Fruit fly (Drosophila melanogaster): ENCODE results near the gene Or83c.

Gene Or83c

DNA sequence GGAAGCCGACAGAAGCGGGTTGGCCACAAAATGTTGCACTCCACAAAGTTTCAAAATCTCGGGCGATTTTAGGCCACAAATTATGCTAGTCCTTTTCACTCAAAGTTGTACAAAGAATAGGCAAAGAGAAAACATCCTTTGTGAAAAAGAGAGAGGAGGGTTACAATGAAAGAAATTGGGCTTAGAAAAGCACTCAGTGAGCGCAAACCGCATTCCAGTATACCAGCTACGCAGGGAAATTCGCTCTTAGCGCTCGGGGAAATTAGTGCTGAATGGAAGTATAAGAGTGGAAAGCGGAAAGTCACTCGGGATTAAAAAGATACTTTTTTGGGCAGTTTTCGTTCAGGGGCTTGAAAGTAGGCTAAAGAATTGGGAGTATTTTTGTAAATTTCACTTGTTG, 4.0 kb upstream of the Or83c start:
- TF ChIP-seq Myc (optimal IDR thresholded peaks at IDR 0.05) = no peak
- TF ChIP-seq Sin3A (optimal IDR thresholded peaks at IDR 0.05) = no peak
- TF ChIP-seq ttk (optimal IDR thresholded peaks at IDR 0.05) = no peak
- no peak for TF ChIP-seq psq (optimal IDR thresholded peaks at IDR 0.05)
- no peak for TF ChIP-seq insv (optimal IDR thresholded peaks at IDR 0.05)
- TF ChIP-seq h (optimal IDR thresholded peaks at IDR 0.05) = no peak

DNA sequence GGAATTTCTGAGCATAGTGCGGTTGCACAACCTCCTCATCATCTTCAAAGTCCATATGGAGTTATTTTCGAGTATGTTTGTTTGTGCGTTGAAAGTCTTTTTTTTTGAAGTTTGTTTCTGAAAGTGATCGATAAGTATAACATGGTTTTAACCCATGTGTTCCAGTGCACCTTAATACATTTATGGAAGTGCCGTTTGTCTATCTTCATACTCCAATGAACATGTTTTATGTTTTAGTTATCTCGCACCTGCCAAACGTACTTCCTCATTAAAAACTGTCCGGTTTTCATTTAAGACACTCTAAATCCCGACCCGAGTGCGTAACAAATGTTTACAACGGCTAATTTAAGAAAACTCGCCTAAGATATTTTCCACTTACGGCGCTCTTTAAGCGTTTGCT, 20.6 kb downstream of the Or83c start, which contains the start of gene CG15580:
Gene CG15580 (minus strand): TSS at position 101 of the 400 bp plus-strand sequence.
- TF ChIP-seq Sin3A (optimal IDR thresholded peaks at IDR 0.05) (no peak), insv (optimal IDR thresholded peaks at IDR 0.05) (no peak), Myc (optimal IDR thresholded peaks at IDR 0.05) (no peak), h (optimal IDR thresholded peaks at IDR 0.05) (no peak), ttk (optimal IDR thresholded peaks at IDR 0.05) (no peak), psq (optimal IDR thresholded peaks at IDR 0.05) (no peak)

DNA sequence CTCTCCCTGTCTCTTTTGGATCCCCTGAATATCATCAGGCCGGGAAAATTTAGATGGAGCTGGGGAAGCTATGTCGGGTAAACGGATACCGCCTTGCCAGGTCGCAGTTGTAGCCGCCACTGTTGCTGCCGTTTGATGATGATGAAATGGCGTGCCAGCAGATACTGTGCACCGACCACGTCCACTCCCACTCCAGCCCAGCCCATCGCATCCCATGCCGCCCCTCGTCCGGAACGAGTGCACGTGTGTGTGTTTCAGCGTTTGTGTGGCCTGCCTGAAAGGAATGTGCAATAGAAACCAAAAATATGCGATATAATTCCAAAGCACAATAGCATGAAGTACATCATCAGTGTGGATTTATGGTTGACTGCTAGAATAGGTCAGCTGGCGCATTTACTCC, 39.9 kb downstream of the Or83c start:
- no peak for TF ChIP-seq Myc (optimal IDR thresholded peaks at IDR 0.05)
- no peak for TF ChIP-seq psq (optimal IDR thresholded peaks at IDR 0.05)
- TF ChIP-seq insv (optimal IDR thresholded peaks at IDR 0.05) = no peak
- TF ChIP-seq ttk (optimal IDR thresholded peaks at IDR 0.05) = no peak
- no peak for TF ChIP-seq h (optimal IDR thresholded peaks at IDR 0.05)
- no peak for TF ChIP-seq Sin3A (optimal IDR thresholded peaks at IDR 0.05)

dm6 chr3R:6027674-6028073, 50.4 kb downstream of the Or83c start:
- no peak for TF ChIP-seq Sin3A (optimal IDR thresholded peaks at IDR 0.05)
- no peak for TF ChIP-seq insv (optimal IDR thresholded peaks at IDR 0.05)
- TF ChIP-seq h (optimal IDR thresholded peaks at IDR 0.05) = no peak
- no peak for TF ChIP-seq psq (optimal IDR thresholded peaks at IDR 0.05)
- TF ChIP-seq ttk (optimal IDR thresholded peaks at IDR 0.05) = no peak
- TF ChIP-seq Myc (optimal IDR thresholded peaks at IDR 0.05) = no peak

DNA sequence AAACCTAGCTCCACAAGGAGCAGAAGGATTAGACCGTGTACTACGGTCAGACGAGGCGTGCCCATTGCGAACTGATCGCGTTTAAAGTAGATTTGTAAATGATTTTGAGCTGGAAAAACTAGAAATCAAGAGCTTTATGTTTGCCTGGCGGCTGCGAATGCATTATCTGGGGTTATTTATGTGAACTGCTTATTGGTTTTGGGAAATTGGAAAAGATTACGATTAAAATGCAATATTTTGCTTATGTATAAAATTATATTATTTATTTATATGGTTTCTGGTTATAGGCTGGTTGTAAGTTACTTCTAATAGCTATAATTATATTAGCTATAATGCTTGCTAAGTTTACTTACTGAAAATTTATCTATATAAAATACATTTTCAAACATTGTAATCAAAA, 50.9 kb downstream of the Or83c start, which contains the start of gene CtsL3:
Gene CtsL3 (minus strand): TSS at position 101 of the 400 bp plus-strand sequence.
- no peak for TF ChIP-seq insv (optimal IDR thresholded peaks at IDR 0.05)
- TF ChIP-seq h (optimal IDR thresholded peaks at IDR 0.05) = no peak
- no peak for TF ChIP-seq Myc (optimal IDR thresholded peaks at IDR 0.05)
